Worm (Caenorhabditis elegans): ENCODE data around the gene sap-49.

The sap-49 gene

ce11 chrII:8065985-8066384 lies 30.4 kb upstream of the sap-49 start, which contains the start of gene pdha-1:
pdha-1 (plus strand) TSS chrII:8066285.
- no peak for TF ChIP-seq ZK546.5 (tag; optimal IDR thresholded peaks at IDR 0.05)
- no peak for TF ChIP-seq peb-1 (tag; optimal IDR thresholded peaks at IDR 0.05)
- no peak for TF ChIP-seq Y55F3AM.14 (GFP tag; optimal IDR thresholded peaks at IDR 0.05)
- TF ChIP-seq lin-39 (tag; optimal IDR thresholded peaks at IDR 0.05), result no peak
- no peak for TF ChIP-seq sem-4 (tag; optimal IDR thresholded peaks at IDR 0.05)
- TF ChIP-seq nhr-237 (tag; optimal IDR thresholded peaks at IDR 0.05), result no peak
- TF ChIP-seq ztf-4 (tag; optimal IDR thresholded peaks at IDR 0.05), result no peak
- TF ChIP-seq unc-55 (GFP tag; optimal IDR thresholded peaks at IDR 0.05), result no peak
- TF ChIP-seq sma-3 (GFP tag; optimal IDR thresholded peaks at IDR 0.05), result no peak
- no peak for TF ChIP-seq lsy-2 (tag; optimal IDR thresholded peaks at IDR 0.05)
- TF ChIP-seq ama-1 (optimal IDR thresholded peaks at IDR 0.05), result no peak

ce11 chrII:8062334-8062791 lies 26.8 kb upstream of the sap-49 start, which contains the start of gene ufd-2:
ufd-2 (plus strand) TSS chrII:8062741.
- TF ChIP-seq Y55F3AM.14 (GFP tag; optimal IDR thresholded peaks at IDR 0.05), result peak; percentile 21
- no peak for TF ChIP-seq dmd-4 (tag; optimal IDR thresholded peaks at IDR 0.05)
- peak; percentile 23 for TF ChIP-seq zag-1 (tag; optimal IDR thresholded peaks at IDR 0.05)
- TF ChIP-seq nhr-6 (tag; optimal IDR thresholded peaks at IDR 0.05), result peak; percentile 4
- TF ChIP-seq sma-9 (GFP tag; optimal IDR thresholded peaks at IDR 0.05), result peak; percentile 52
- no peak for TF ChIP-seq sma-9 (tag; optimal IDR thresholded peaks at IDR 0.05)
- TF ChIP-seq ceh-82 (tag; optimal IDR thresholded peaks at IDR 0.05), result no peak
- TF ChIP-seq nhr-23 (tag; optimal IDR thresholded peaks at IDR 0.05), result no peak
- TF ChIP-seq nhr-11 (tag; optimal IDR thresholded peaks at IDR 0.05), result no peak
- TF ChIP-seq nhr-129 (tag; optimal IDR thresholded peaks at IDR 0.05), result peak; percentile 87
- TF ChIP-seq F13H6.1 (tag; optimal IDR thresholded peaks at IDR 0.05), result peak; percentile 72
- TF ChIP-seq snpc-4 (tag; optimal IDR thresholded peaks at IDR 0.05), result peak; percentile 41
- TF ChIP-seq ZK546.5 (tag; optimal IDR thresholded peaks at IDR 0.05), result no peak
- TF ChIP-seq lin-13 (GFP tag; optimal IDR thresholded peaks at IDR 0.05), result peak; percentile 70
- no peak for TF ChIP-seq ztf-4 (tag; optimal IDR thresholded peaks at IDR 0.05)
- no peak for TF ChIP-seq R02D3.7 (tag; optimal IDR thresholded peaks at IDR 0.05)
- no peak for TF ChIP-seq ama-1 (optimal IDR thresholded peaks at IDR 0.05)
- no peak for TF ChIP-seq elt-1 (tag; optimal IDR thresholded peaks at IDR 0.05)
- peak; percentile 53 for TF ChIP-seq lin-11 (tag; optimal IDR thresholded peaks at IDR 0.05)
- TF ChIP-seq mbf-1 (tag; optimal IDR thresholded peaks at IDR 0.05), result no peak
- TF ChIP-seq sma-3 (GFP tag; optimal IDR thresholded peaks at IDR 0.05), result peak; percentile 64
- no peak for TF ChIP-seq nhr-77 (tag; optimal IDR thresholded peaks at IDR 0.05)
- no peak for TF ChIP-seq egl-27 (tag; optimal IDR thresholded peaks at IDR 0.05)
- peak; percentile 89 for TF ChIP-seq C34F6.9 (tag; optimal IDR thresholded peaks at IDR 0.05)
- no peak for TF ChIP-seq lin-39 (tag; optimal IDR thresholded peaks at IDR 0.05)
- TF ChIP-seq crh-2 (tag; optimal IDR thresholded peaks at IDR 0.05), result peak; percentile 75
- TF ChIP-seq peb-1 (tag; optimal IDR thresholded peaks at IDR 0.05), result no peak
- peak; percentile 25 for TF ChIP-seq nhr-21 (tag; optimal IDR thresholded peaks at IDR 0.05)
- peak; percentile 28 to 85 for TF ChIP-seq lsy-2 (tag; optimal IDR thresholded peaks at IDR 0.05)
- TF ChIP-seq fos-1 (tag; optimal IDR thresholded peaks at IDR 0.05), result peak; percentile 60
- peak; percentile 79 for TF ChIP-seq unc-55 (GFP tag; optimal IDR thresholded peaks at IDR 0.05)

ce11 chrII:8059532-8059931 lies 24.0 kb upstream of the sap-49 start:
- TF ChIP-seq nhr-21 (tag; optimal IDR thresholded peaks at IDR 0.05) (peak; percentile 24), sma-9 (GFP tag; optimal IDR thresholded peaks at IDR 0.05) (peak; percentile 18), sma-9 (tag; optimal IDR thresholded peaks at IDR 0.05) (no peak), blmp-1 (tag; optimal IDR thresholded peaks at IDR 0.05; ENCODE audit: insufficient read depth) (no peak)

- TF ChIP-seq egl-27 (tag; optimal IDR thresholded peaks at IDR 0.05), result no peak
- no peak for TF ChIP-seq ztf-1 (GFP tag; conservative IDR thresholded peaks at IDR 0.05)
- TF ChIP-seq fos-1 (tag; optimal IDR thresholded peaks at IDR 0.05), result no peak
- no peak for TF ChIP-seq ztf-4 (tag; optimal IDR thresholded peaks at IDR 0.05)
- no peak for TF ChIP-seq nhr-77 (tag; optimal IDR thresholded peaks at IDR 0.05)
- TF ChIP-seq lin-39 (tag; optimal IDR thresholded peaks at IDR 0.05), result no peak
- TF ChIP-seq nhr-11 (tag; optimal IDR thresholded peaks at IDR 0.05), result no peak
- TF ChIP-seq elt-1 (tag; optimal IDR thresholded peaks at IDR 0.05), result no peak
- no peak for TF ChIP-seq ceh-16 (tag; optimal IDR thresholded peaks at IDR 0.05)
- TF ChIP-seq dmd-4 (tag; optimal IDR thresholded peaks at IDR 0.05), result no peak
- no peak for TF ChIP-seq ztf-11 (tag; optimal IDR thresholded peaks at IDR 0.05)
- TF ChIP-seq sma-3 (GFP tag; optimal IDR thresholded peaks at IDR 0.05), result no peak
- no peak for TF ChIP-seq nhr-23 (tag; optimal IDR thresholded peaks at IDR 0.05)
- no peak for TF ChIP-seq peb-1 (tag; optimal IDR thresholded peaks at IDR 0.05)
- TF ChIP-seq ZK546.5 (tag; optimal IDR thresholded peaks at IDR 0.05), result no peak
Observed at ce11 chrII:8058769-8059168, 23.2 kb upstream of the sap-49 start, which contains the start of gene T05H10.8. T05H10.8 (plus strand) TSS chrII:8059069.
